Worm (Caenorhabditis elegans) whole organism, mixed stage, embryonic: ENCODE results near the gene C39B5.6.

Experiments
- ham-2 ChIP-seq: fragments of 200-800 bp; sonication (Bioruptor generic); optimal IDR thresholded peaks from 2 replicates; lab custom pipeline; 2018; ENCODE audit warnings: mild to moderate bottlenecking, missing genetic modification characterization, missing compliant biosample characterization
- nhr-237 ChIP-seq: fragments of 150-350 bp; optimal IDR thresholded peaks from 2 replicates; lab custom pipeline; 2014; ENCODE audit warnings: missing biosample characterization, missing genetic modification characterization
- nhr-76 ChIP-seq: sonication (generic microtip); optimal IDR thresholded peaks from 2 replicates; lab custom pipeline; 2017; ENCODE audit warnings: missing biosample characterization, missing genetic modification characterization

- TF ChIP-seq nhr-237 (tag; lab: Kevin White, UChicago) = no peak
- TF ChIP-seq nhr-76 (tag; lab: Kevin White, UChicago) = no peak
- no peak for TF ChIP-seq ham-2 (GFP tag; lab: Kevin White, UChicago)
These were observed 10.1 kb downstream of the C39B5.6 start, which contains the start of gene C39B5.5 for ce11 chrIII:2207864-2208263.
